Worm (Caenorhabditis elegans): ENCODE measurements around the gene H03G16.7.

DNA sequence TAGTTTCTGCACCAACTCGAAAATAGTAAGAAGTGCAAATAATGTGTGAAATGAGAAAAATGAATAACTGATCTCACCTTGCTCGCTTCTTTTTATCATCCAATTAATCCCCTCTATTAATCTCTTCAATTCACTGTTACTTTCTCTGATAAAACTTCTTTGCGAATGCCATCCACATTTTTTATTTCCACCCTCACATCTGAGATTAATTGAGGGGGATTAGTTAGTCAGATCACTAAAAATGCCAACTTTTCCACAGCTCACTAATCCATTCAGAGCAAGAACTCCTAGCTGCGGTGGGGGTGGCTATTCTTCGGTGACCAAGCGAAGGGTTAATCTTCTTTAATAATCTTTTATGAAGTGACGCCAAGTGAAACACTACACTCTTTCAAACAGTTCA is 21.0 kb downstream of the H03G16.7 start, which contains the start of gene dsc-1:
- TF ChIP-seq ama-1 (optimal IDR thresholded peaks at IDR 0.05) (no peak), hmbx-1 (tag; optimal IDR thresholded peaks at IDR 0.05) (no peak), flt-1 (GFP tag; IDR thresholded peaks at IDR 0.05) (no peak), sea-1 (GFP tag; conservative IDR thresholded peaks at IDR 0.05) (no peak), B0310.2 (tag; optimal IDR thresholded peaks at IDR 0.05) (no peak), tbx-37 (GFP tag; conservative IDR thresholded peaks at IDR 0.05) (no peak), ets-7 (tag; optimal IDR thresholded peaks at IDR 0.05) (no peak), scrt-1 (GFP tag; IDR thresholded peaks at IDR 0.05) (no peak)
